Worm (Caenorhabditis elegans): ENCODE measurements around the gene pbo-6.
A peak's percentile ranks its signal among the peaks of the same experiment; 100 is the strongest.

Gene pbo-6

DNA sequence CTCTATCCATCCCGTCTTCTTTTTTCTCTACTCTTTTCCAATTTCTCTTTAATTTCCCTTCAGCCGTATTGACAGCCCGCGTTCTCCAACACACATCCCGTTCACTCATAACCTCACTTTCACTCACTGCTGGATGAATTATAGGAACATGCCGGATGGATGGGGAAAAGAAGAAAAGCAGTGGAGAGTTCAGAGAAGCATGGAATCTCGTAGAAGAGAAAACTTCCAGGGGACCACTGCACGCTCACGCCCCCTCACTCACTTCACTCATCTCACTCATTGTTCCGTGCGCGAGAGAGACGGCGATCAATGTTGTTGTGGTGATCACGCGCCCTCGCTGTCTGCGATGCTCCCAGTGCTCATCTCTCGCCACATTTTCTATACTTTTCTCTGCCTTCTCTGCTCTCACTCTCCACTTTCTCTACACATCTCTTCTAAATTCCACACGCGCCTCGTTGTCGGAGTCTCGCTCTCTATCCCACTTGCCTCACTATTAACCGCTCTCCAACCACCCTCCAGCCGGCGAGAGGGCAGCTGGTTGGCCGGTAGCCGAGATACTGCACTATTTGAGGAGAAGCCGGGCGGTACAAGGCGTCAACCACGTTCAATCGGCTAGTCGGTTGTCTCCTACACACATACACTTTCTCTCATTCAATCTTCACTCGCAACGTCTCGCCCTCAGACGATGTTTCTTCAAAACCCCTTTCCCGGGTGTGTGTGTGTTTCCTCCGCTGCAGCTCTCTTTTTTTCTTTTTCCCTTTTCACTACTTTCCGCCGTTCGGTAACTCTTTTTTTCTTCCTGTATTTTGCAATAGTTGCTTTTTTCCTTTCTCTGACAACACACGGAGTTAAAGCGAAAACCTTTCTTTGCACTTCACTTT lies 51.1 kb downstream of the pbo-6 start:
- TF ChIP-seq nhr-25 (tag; optimal IDR thresholded peaks at IDR 0.05): peak; percentile 83
- TF ChIP-seq ama-1 (optimal IDR thresholded peaks at IDR 0.05): peak; percentile 44
- no peak for TF ChIP-seq ceh-82 (tag; optimal IDR thresholded peaks at IDR 0.05)
- TF ChIP-seq nhr-21 (tag; optimal IDR thresholded peaks at IDR 0.05): peak; percentile 88
- TF ChIP-seq sma-3 (GFP tag; optimal IDR thresholded peaks at IDR 0.05): peak; percentile 87
- TF ChIP-seq egl-27 (tag; optimal IDR thresholded peaks at IDR 0.05): peak; percentile 86
- TF ChIP-seq crh-2 (tag; optimal IDR thresholded peaks at IDR 0.05): peak; percentile 65
- peak; percentile 1 for TF ChIP-seq nhr-237 (tag; optimal IDR thresholded peaks at IDR 0.05)
- TF ChIP-seq ztf-11 (tag; optimal IDR thresholded peaks at IDR 0.05): no peak
- TF ChIP-seq elt-1 (tag; optimal IDR thresholded peaks at IDR 0.05): no peak
- peak; percentile 93 for TF ChIP-seq sma-9 (GFP tag; optimal IDR thresholded peaks at IDR 0.05)
- no peak for TF ChIP-seq sma-9 (tag; optimal IDR thresholded peaks at IDR 0.05)
- TF ChIP-seq nhr-23 (tag; optimal IDR thresholded peaks at IDR 0.05): no peak
- no peak for TF ChIP-seq ztf-1 (GFP tag; conservative IDR thresholded peaks at IDR 0.05)
- TF ChIP-seq nhr-129 (tag; optimal IDR thresholded peaks at IDR 0.05): peak; percentile 77
- peak; percentile 14 for TF ChIP-seq R02D3.7 (tag; optimal IDR thresholded peaks at IDR 0.05)
- peak; percentile 68 for TF ChIP-seq ztf-4 (tag; optimal IDR thresholded peaks at IDR 0.05)
- peak; percentile 55 for TF ChIP-seq unc-39 (tag; optimal IDR thresholded peaks at IDR 0.05)
- peak; percentile 82 to 95 for TF ChIP-seq mdl-1 (tag; optimal IDR thresholded peaks at IDR 0.05)
- TF ChIP-seq zag-1 (tag; optimal IDR thresholded peaks at IDR 0.05): peak; percentile 54
- TF ChIP-seq nhr-10 (tag; optimal IDR thresholded peaks at IDR 0.05): no peak
- TF ChIP-seq alr-1 (tag; optimal IDR thresholded peaks at IDR 0.05): no peak
- TF ChIP-seq snpc-4 (tag; optimal IDR thresholded peaks at IDR 0.05): peak; percentile 41
- peak; percentile 84 for TF ChIP-seq unc-62 (GFP tag; optimal IDR thresholded peaks at IDR 0.05)
- peak; percentile 69 to 77 for TF ChIP-seq lsy-2 (tag; optimal IDR thresholded peaks at IDR 0.05)
- peak; percentile 17 for TF ChIP-seq nhr-77 (tag; optimal IDR thresholded peaks at IDR 0.05)
- peak; percentile 87 for TF ChIP-seq C34F6.9 (tag; optimal IDR thresholded peaks at IDR 0.05)
- no peak for TF ChIP-seq aly-2 (tag; optimal IDR thresholded peaks at IDR 0.05)
- TF ChIP-seq dmd-4 (tag; optimal IDR thresholded peaks at IDR 0.05): no peak
- TF ChIP-seq lin-11 (tag; optimal IDR thresholded peaks at IDR 0.05): peak; percentile 73
- TF ChIP-seq blmp-1 (tag; optimal IDR thresholded peaks at IDR 0.05; ENCODE audit: insufficient read depth): peak; percentile 89
- no peak for TF ChIP-seq nhr-12 (tag; optimal IDR thresholded peaks at IDR 0.05)
- TF ChIP-seq mbf-1 (tag; optimal IDR thresholded peaks at IDR 0.05): no peak
- peak; percentile 66 for TF ChIP-seq lin-13 (GFP tag; optimal IDR thresholded peaks at IDR 0.05)
- peak; percentile 58 for TF ChIP-seq ceh-16 (tag; optimal IDR thresholded peaks at IDR 0.05)
- TF ChIP-seq F13H6.1 (tag; optimal IDR thresholded peaks at IDR 0.05): peak; percentile 98
- peak; percentile 77 for TF ChIP-seq nhr-6 (tag; optimal IDR thresholded peaks at IDR 0.05)
- peak; percentile 84 for TF ChIP-seq unc-55 (GFP tag; optimal IDR thresholded peaks at IDR 0.05)
- no peak for TF ChIP-seq peb-1 (tag; optimal IDR thresholded peaks at IDR 0.05)
- peak; percentile 53 for TF ChIP-seq fos-1 (tag; optimal IDR thresholded peaks at IDR 0.05)
- TF ChIP-seq gmeb-1 (tag; optimal IDR thresholded peaks at IDR 0.05): peak; percentile 54
- TF ChIP-seq sem-4 (tag; optimal IDR thresholded peaks at IDR 0.05): peak; percentile 88
- TF ChIP-seq elt-3 (tag; optimal IDR thresholded peaks at IDR 0.05): no peak
- TF ChIP-seq skn-1 (tag; optimal IDR thresholded peaks at IDR 0.05): no peak
- peak; percentile 93 for TF ChIP-seq Y55F3AM.14 (GFP tag; optimal IDR thresholded peaks at IDR 0.05)
- peak; percentile 57 for TF ChIP-seq lin-39 (tag; optimal IDR thresholded peaks at IDR 0.05)
- TF ChIP-seq ZK546.5 (tag; optimal IDR thresholded peaks at IDR 0.05): no peak
- TF ChIP-seq mab-5 (tag; optimal IDR thresholded peaks at IDR 0.05): peak; percentile 88
- TF ChIP-seq nhr-11 (tag; optimal IDR thresholded peaks at IDR 0.05): no peak
